Worm (Caenorhabditis elegans): ENCODE data around the gene cyp-44A1.

- no peak for TF ChIP-seq elt-1 (tag; optimal IDR thresholded peaks at IDR 0.05; ENCODE audit: borderline replicate concordance, insufficient read depth)
- no peak for TF ChIP-seq M03D4.4 (tag; optimal IDR thresholded peaks at IDR 0.05)
- TF ChIP-seq pha-4 (tag; optimal IDR thresholded peaks at IDR 0.05): no peak
- no peak for TF ChIP-seq nhr-76 (tag; optimal IDR thresholded peaks at IDR 0.05)
- no peak for TF ChIP-seq ces-1 (GFP tag; optimal IDR thresholded peaks at IDR 0.05)
- no peak for TF ChIP-seq mls-2 (tag; optimal IDR thresholded peaks at IDR 0.05)
- TF ChIP-seq snpc-4 (tag; optimal IDR thresholded peaks at IDR 0.05): no peak
- TF ChIP-seq elt-3 (tag; optimal IDR thresholded peaks at IDR 0.05): no peak
- no peak for TF ChIP-seq ztf-11 (tag; optimal IDR thresholded peaks at IDR 0.05)
- TF ChIP-seq zip-8 (tag; optimal IDR thresholded peaks at IDR 0.05): no peak
- no peak for TF ChIP-seq unc-62 (GFP tag; optimal IDR thresholded peaks at IDR 0.05)
- TF ChIP-seq lin-13 (tag; optimal IDR thresholded peaks at IDR 0.05): no peak
- TF ChIP-seq nhr-28 (tag; optimal IDR thresholded peaks at IDR 0.05): no peak
- TF ChIP-seq unc-39 (tag; optimal IDR thresholded peaks at IDR 0.05): no peak
These were observed 15.1 kb downstream of the cyp-44A1 start, which contains the start of gene ZK177.2 for ce11 chrII:5518910-5519309.

Measured in whole organism, mixed stage, embryonic.